Fruit fly (Drosophila melanogaster) whole organism, pupa: ENCODE measurements around the gene CG6847.

ENCODE experiments used
- CG10348 ChIP-seq: fragments of 200-800 bp; sonication (Bioruptor generic); IDR thresholded peaks from 2 replicates; pipeline ENCODE4 v1.3.6; 2022; ENCODE audit warnings: missing biosample characterization, missing genetic modification characterization
- CG12605 ChIP-seq: fragments of 200-800 bp; sonication (Bioruptor generic); IDR thresholded peaks from 2 replicates; pipeline ENCODE4 v1.3.6; 2022; ENCODE audit warnings: missing biosample characterization, missing genetic modification characterization
- CG13204 ChIP-seq: fragments of 200-800 bp; sonication (Bioruptor generic); optimal IDR thresholded peaks from 2 replicates; lab custom pipeline; 2018; ENCODE audit warnings: missing biosample characterization, mild to moderate bottlenecking, missing genetic modification characterization, moderate library complexity
- CG14655 ChIP-seq: fragments of 200-800 bp; sonication (Bioruptor generic); optimal IDR thresholded peaks from 3 replicates; lab custom pipeline; 2017; ENCODE audit warnings: mild to moderate bottlenecking, missing biosample characterization, missing genetic modification reagents, missing genetic modification characterization
- CG15710 ChIP-seq: fragments of 200-800 bp; sonication (Bioruptor generic); optimal IDR thresholded peaks from 2 replicates; lab custom pipeline; 2018; ENCODE audit warnings: missing biosample characterization, mild to moderate bottlenecking, missing genetic modification characterization, moderate library complexity
- CG17806 ChIP-seq: fragments of 200-800 bp; sonication (Bioruptor generic); optimal IDR thresholded peaks from 2 replicates; lab custom pipeline; 2018; ENCODE audit warnings: missing biosample characterization, mild to moderate bottlenecking, missing genetic modification characterization, moderate library complexity
- CG32121 ChIP-seq: fragments of 200-800 bp; sonication (Bioruptor generic); IDR thresholded peaks from 2 replicates; pipeline ENCODE4 v1.3.6; 2022; ENCODE audit warnings: missing biosample characterization, missing genetic modification characterization
- CG34367 ChIP-seq: fragments of 200-800 bp; sonication (Bioruptor generic); optimal IDR thresholded peaks from 2 replicates; lab custom pipeline; 2018; ENCODE audit warnings: missing biosample characterization, mild to moderate bottlenecking, missing genetic modification characterization
- CG4496 ChIP-seq: fragments of 200-800 bp; sonication (Bioruptor generic); IDR thresholded peaks from 3 replicates; pipeline ENCODE4 v1.3.6; 2022; ENCODE audit warnings: missing biosample characterization, missing genetic modification characterization
- CG8159 ChIP-seq: fragments of 200-800 bp; sonication (Bioruptor generic); optimal IDR thresholded peaks from 3 replicates; lab custom pipeline; 2018; ENCODE audit warnings: missing biosample characterization, mild to moderate bottlenecking, missing genetic modification characterization, moderate library complexity
- CG8301 ChIP-seq: fragments of 200-800 bp; sonication (Bioruptor generic); optimal IDR thresholded peaks from 2 replicates; lab custom pipeline; 2018; ENCODE audit warnings: missing biosample characterization, mild to moderate bottlenecking, missing genetic modification characterization
- CG9948 ChIP-seq: fragments of 200-800 bp; sonication (Bioruptor generic); optimal IDR thresholded peaks from 2 replicates; lab custom pipeline; 2018; ENCODE audit warnings: missing biosample characterization, mild to moderate bottlenecking, missing genetic modification characterization, moderate library complexity
- D1 ChIP-seq: fragments of 200-800 bp; sonication (Bioruptor generic); optimal IDR thresholded peaks from 2 replicates; lab custom pipeline; 2018; ENCODE audit warnings: missing biosample characterization, mild to moderate bottlenecking, missing genetic modification characterization, moderate library complexity
- EcR ChIP-seq: fragments of 200-800 bp; sonication (Bioruptor generic); optimal IDR thresholded peaks from 3 replicates; lab custom pipeline; 2019; ENCODE audit warnings: missing biosample characterization, missing genetic modification characterization, mild to moderate bottlenecking, moderate library complexity, missing genetic modification reagents
- Ets98B ChIP-seq: fragments of 200-800 bp; sonication (Bioruptor generic); IDR thresholded peaks from 2 replicates; pipeline ENCODE4 v1.3.6; 2022; ENCODE audit warnings: missing biosample characterization, missing genetic modification characterization
- Pif1A ChIP-seq: fragments of 200-800 bp; sonication (Bioruptor generic); optimal IDR thresholded peaks from 3 replicates; lab custom pipeline; 2016; ENCODE audit warnings: missing biosample characterization, missing genetic modification characterization
- Pif1B ChIP-seq: fragments of 200-800 bp; sonication (Bioruptor generic); optimal IDR thresholded peaks from 3 replicates; lab custom pipeline; 2016; ENCODE audit warnings: missing biosample characterization, missing genetic modification characterization
- Snoo ChIP-seq: fragments of 200-800 bp; sonication (Bioruptor generic); optimal IDR thresholded peaks from 3 replicates; lab custom pipeline; 2017; ENCODE audit warnings: missing biosample characterization, mild to moderate bottlenecking, missing genetic modification characterization, inconsistent platforms
- fd96Ca ChIP-seq: fragments of 200-800 bp; sonication (Bioruptor generic); IDR thresholded peaks from 3 replicates; pipeline ENCODE4 v1.3.6; 2022; ENCODE audit warnings: missing biosample characterization, missing genetic modification characterization
- gl ChIP-seq: fragments of 200-800 bp; sonication (Bioruptor generic); optimal IDR thresholded peaks from 2 replicates; lab custom pipeline; 2018; ENCODE audit warnings: missing biosample characterization, mild to moderate bottlenecking, missing genetic modification characterization
- rn ChIP-seq: fragments of 200-800 bp; sonication (Bioruptor generic); IDR thresholded peaks from 2 replicates; pipeline ENCODE4 v1.3.6; 2022; ENCODE audit warnings: missing biosample characterization, missing genetic modification characterization

Gene CG6847

DNA sequence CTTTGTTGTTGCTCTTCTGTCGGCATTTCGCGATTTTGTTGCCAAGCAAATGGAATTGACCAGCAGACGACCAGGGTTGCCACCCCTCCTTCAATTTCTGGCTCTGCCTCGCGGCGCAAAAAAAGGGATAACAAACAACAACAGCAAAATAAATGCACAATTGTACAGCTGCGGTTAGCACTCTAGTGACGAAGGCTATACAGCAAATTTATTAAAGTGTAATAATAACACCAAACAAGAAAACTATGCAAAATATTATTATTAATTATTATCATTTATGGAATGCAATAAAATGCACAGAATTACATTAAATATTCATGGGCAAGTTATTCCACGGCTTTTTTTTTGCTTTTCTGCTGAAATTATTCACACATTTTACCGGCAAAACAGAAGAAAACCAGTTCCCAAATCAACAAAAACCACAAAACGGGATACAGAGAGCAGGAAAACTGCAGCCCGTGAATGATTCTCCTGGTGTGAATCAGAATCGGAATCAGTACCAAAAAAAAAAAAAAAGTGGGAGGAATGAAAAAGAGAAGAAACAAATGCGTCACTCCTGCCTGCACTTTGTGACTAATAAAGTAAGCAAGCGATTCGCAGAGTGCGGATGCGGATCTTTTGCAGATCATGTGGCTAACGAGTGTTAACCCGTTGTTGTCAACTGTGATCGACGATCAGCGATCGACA is 31.9 kb upstream of the CG6847 start:
- TF ChIP-seq CG13204 (GFP tag; lab: Kevin White, UChicago) (peak; percentile 57), CG32121 (GFP tag; lab: Robert Waterston, UW) (no peak), Snoo (peak; percentile 49), CG14655 (GFP tag; lab: Kevin White, UChicago) (peak; percentile 70), Pif1B (GFP tag; lab: Kevin White, UChicago) (peak; percentile 69), EcR (peak; percentile 14), CG8301 (peak; percentile 38), Ets98B (GFP tag; lab: Robert Waterston, UW) (no peak; the same call in 1 of the 2 replicates), gl (peak; percentile 39), CG34367 (tag; lab: Kevin White, UChicago) (peak; percentile 19), CG9948 (peak; percentile 49), CG8159 (peak; percentile 72), CG10348 (GFP tag; lab: Robert Waterston, UW) (no peak), CG17806 (peak; percentile 53), D1 (tag; lab: Kevin White, UChicago) (peak; percentile 35), Pif1A (GFP tag; lab: Kevin White, UChicago) (peak; percentile 8), CG12605 (GFP tag; lab: Robert Waterston, UW) (no peak), CG15710 (tag; lab: Kevin White, UChicago) (peak; percentile 61), CG4496 (GFP tag; lab: Robert Waterston, UW) (no peak; the same call in 2 of the 3 replicates)

DNA sequence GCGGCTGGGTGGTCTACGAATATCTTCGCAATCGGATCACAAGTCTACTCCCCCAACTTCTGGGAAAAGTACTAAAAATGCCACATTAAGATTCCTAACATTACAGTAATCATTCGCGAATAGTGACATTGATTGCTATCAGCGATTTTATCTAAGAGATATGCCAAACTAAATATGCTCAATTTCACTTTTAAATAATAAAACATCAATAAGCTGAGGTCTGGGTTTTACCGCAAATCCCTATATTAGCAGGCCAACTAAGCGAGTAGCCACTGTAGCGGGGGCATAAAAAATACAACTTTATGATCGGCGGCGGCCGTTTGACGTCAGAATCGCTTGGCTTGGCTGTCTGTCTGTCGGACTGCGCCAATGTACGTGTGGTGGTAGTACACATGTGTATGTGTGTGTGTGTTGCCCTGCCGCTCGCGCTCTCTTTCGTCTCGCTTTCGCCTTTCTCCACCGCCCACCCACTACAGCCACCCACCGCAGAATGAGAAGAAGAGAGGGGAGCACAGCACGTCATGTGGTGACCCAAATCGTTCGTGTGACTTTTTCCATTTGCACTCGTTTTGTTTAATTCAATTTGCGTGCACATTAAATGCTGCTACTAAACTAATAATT is 30.9 kb upstream of the CG6847 start:
- peak; percentile 82 for TF ChIP-seq CG14655 (GFP tag; lab: Kevin White, UChicago)
- peak; percentile 81 for TF ChIP-seq CG15710 (tag; lab: Kevin White, UChicago)
- peak; percentile 56 for TF ChIP-seq gl
- peak; percentile 79 for TF ChIP-seq Pif1A (GFP tag; lab: Kevin White, UChicago)
- TF ChIP-seq CG8159: peak; percentile 76
- TF ChIP-seq CG13204 (GFP tag; lab: Kevin White, UChicago): peak; percentile 75
- peak; percentile 95 for TF ChIP-seq fd96Ca
- peak; percentile 90 for TF ChIP-seq CG12605 (GFP tag; lab: Robert Waterston, UW)
- TF ChIP-seq CG8301: peak; percentile 85
- TF ChIP-seq EcR: no peak
- TF ChIP-seq CG32121 (GFP tag; lab: Robert Waterston, UW): peak; percentile 95
- TF ChIP-seq CG34367 (tag; lab: Kevin White, UChicago): peak; percentile 78
- peak; percentile 97 for TF ChIP-seq CG4496 (GFP tag; lab: Robert Waterston, UW)
- TF ChIP-seq CG10348 (GFP tag; lab: Robert Waterston, UW): peak; percentile 84
- no peak for TF ChIP-seq D1 (tag; lab: Kevin White, UChicago)
- peak; percentile 94 for TF ChIP-seq Ets98B (GFP tag; lab: Robert Waterston, UW)
- peak; percentile 70 for TF ChIP-seq CG17806
- TF ChIP-seq rn: peak; percentile 79
- TF ChIP-seq Snoo: peak; percentile 92
- TF ChIP-seq Pif1B (GFP tag; lab: Kevin White, UChicago): peak; percentile 84
- TF ChIP-seq CG9948: peak; percentile 81

- TF ChIP-seq CG9948 (peak; percentile 27), CG32121 (GFP tag; lab: Robert Waterston, UW) (peak; percentile 78; the same call in 1 of the 2 replicates), EcR (peak; percentile 81), Ets98B (GFP tag; lab: Robert Waterston, UW) (peak; percentile 86), CG10348 (GFP tag; lab: Robert Waterston, UW) (0 out of 2 replicates have a peak, but pooled peaks have one; percentile 44), D1 (tag; lab: Kevin White, UChicago) (no peak), rn (peak; percentile 68), Pif1B (GFP tag; lab: Kevin White, UChicago) (no peak), CG14655 (GFP tag; lab: Kevin White, UChicago) (peak; percentile 62), CG4496 (GFP tag; lab: Robert Waterston, UW) (peak; percentile 89), CG17806 (peak; percentile 21), Snoo (peak; percentile 53), CG15710 (tag; lab: Kevin White, UChicago) (peak; percentile 38), Pif1A (GFP tag; lab: Kevin White, UChicago) (peak; percentile 9), CG8159 (peak; percentile 25), CG34367 (tag; lab: Kevin White, UChicago) (no peak), CG13204 (GFP tag; lab: Kevin White, UChicago) (peak; percentile 66), fd96Ca (peak; percentile 90), CG12605 (GFP tag; lab: Robert Waterston, UW) (0 out of 2 replicates have a peak, but pooled peaks have one; percentile 33), gl (no peak), CG8301 (peak; percentile 67)
Observed at dm6 chrX:17881138-17882121, 29.8 kb upstream of the CG6847 start.

- TF ChIP-seq CG15710 (tag; lab: Kevin White, UChicago): no peak
- no peak for TF ChIP-seq CG14655 (GFP tag; lab: Kevin White, UChicago)
- no peak for TF ChIP-seq Snoo
- no peak for TF ChIP-seq fd96Ca
- TF ChIP-seq CG8159: no peak
- TF ChIP-seq CG9948: no peak
- TF ChIP-seq rn: no peak
- TF ChIP-seq CG13204 (GFP tag; lab: Kevin White, UChicago): no peak
Observed at dm6 chrX:17882769-17883168, 28.5 kb upstream of the CG6847 start.
